Worm (Caenorhabditis elegans): Measurements from ENCODE around the gene W07A12.4.

The W07A12.4 gene

ce11 chrII:9099017-9099416 lies 47.0 kb upstream of the W07A12.4 start, which contains the start of gene T24H10.1 (continued):
- TF ChIP-seq ces-1 (GFP tag; optimal IDR thresholded peaks at IDR 0.05) (no peak), nhr-28 (tag; optimal IDR thresholded peaks at IDR 0.05) (no peak), grh-1 (GFP tag; IDR thresholded peaks at IDR 0.05) (peak; percentile 54), nhr-20 (tag; optimal IDR thresholded peaks at IDR 0.05) (peak; percentile 80), pax-3 (tag; optimal IDR thresholded peaks at IDR 0.05) (peak; percentile 14), ceh-63 (GFP tag; optimal IDR thresholded peaks at IDR 0.05) (no peak), lin-35 (GFP tag; optimal IDR thresholded peaks at IDR 0.05) (peak; percentile 82 to 87), lin-13 (GFP tag; optimal IDR thresholded peaks at IDR 0.05) (peak; percentile 45), alr-1 (tag; optimal IDR thresholded peaks at IDR 0.05; ENCODE audit: borderline replicate concordance) (no peak)

- TF ChIP-seq sup-37 (GFP tag; optimal IDR thresholded peaks at IDR 0.05) (no peak), unc-86 (tag; optimal IDR thresholded peaks at IDR 0.05) (no peak), nhr-47 (tag; optimal IDR thresholded peaks at IDR 0.05) (no peak), efl-1 (optimal IDR thresholded peaks at IDR 0.05) (no peak), efl-1 (GFP tag; optimal IDR thresholded peaks at IDR 0.05 in 1 of 2) (peak in 1 of 2 experiments; percentile 48), C16A3.4 (tag; optimal IDR thresholded peaks at IDR 0.05) (no peak)
Observed at ce11 chrII:9100798-9101197, 45.3 kb upstream of the W07A12.4 start, which contains the start of gene T24H10.5. TSS of gene T24H10.5 (plus strand) at chrII:9101098.

ce11 chrII:9107095-9107769 lies 38.8 kb upstream of the W07A12.4 start, which contains the start of gene dyrb-1:
TSS of gene dyrb-1 (minus strand) at chrII:9107145.
- TF ChIP-seq ets-5 (GFP tag; IDR thresholded peaks at IDR 0.05), result no peak
- peak; percentile 20 for TF ChIP-seq fkh-10 (GFP tag; optimal IDR thresholded peaks at IDR 0.05)
- TF ChIP-seq lir-3 (tag; optimal IDR thresholded peaks at IDR 0.05; ENCODE audit: poor library complexity), result no peak
- no peak for TF ChIP-seq skn-1 (tag; optimal IDR thresholded peaks at IDR 0.05)
- TF ChIP-seq ces-1 (GFP tag; optimal IDR thresholded peaks at IDR 0.05), result peak; percentile 47
- no peak for TF ChIP-seq nhr-85 (tag)
- TF ChIP-seq C34B4.2 (tag; optimal IDR thresholded peaks at IDR 0.05), result no peak
- no peak for TF ChIP-seq aly-2 (tag; optimal IDR thresholded peaks at IDR 0.05)
- peak; percentile 43 for TF ChIP-seq lin-14 (GFP tag; optimal IDR thresholded peaks at IDR 0.05)

ce11 chrII:9108443-9108842 lies 37.6 kb upstream of the W07A12.4 start, which contains the start of gene dnj-23:
TSS of gene dnj-23 (minus strand) at chrII:9108600.
- TF ChIP-seq egl-13 (tag; optimal IDR thresholded peaks at IDR 0.05) (no peak), lin-39 (tag; optimal IDR thresholded peaks at IDR 0.05) (no peak), snpc-4 (tag; optimal IDR thresholded peaks at IDR 0.05) (no peak), jun-1 (tag; optimal IDR thresholded peaks at IDR 0.05) (no peak), elt-3 (tag; optimal IDR thresholded peaks at IDR 0.05) (no peak), fos-1 (tag; optimal IDR thresholded peaks at IDR 0.05) (no peak), nhr-20 (tag; optimal IDR thresholded peaks at IDR 0.05) (peak; percentile 42), dsc-1 (tag; optimal IDR thresholded peaks at IDR 0.05) (no peak), blmp-1 (tag; optimal IDR thresholded peaks at IDR 0.05) (peak; percentile 26), unc-62 (GFP tag; optimal IDR thresholded peaks at IDR 0.05) (no peak), nhr-77 (tag; optimal IDR thresholded peaks at IDR 0.05) (no peak), grh-1 (GFP tag; IDR thresholded peaks at IDR 0.05) (no peak), efl-1 (optimal IDR thresholded peaks at IDR 0.05) (peak; percentile 26 to 85), efl-1 (GFP tag; optimal IDR thresholded peaks at IDR 0.05 in 1 of 2) (peak; percentile 88 to 98), ceh-90 (tag; optimal IDR thresholded peaks at IDR 0.05) (no peak), unc-30 (tag; optimal IDR thresholded peaks at IDR 0.05) (no peak), ceh-82 (tag; optimal IDR thresholded peaks at IDR 0.05) (no peak), fkh-4 (tag; optimal IDR thresholded peaks at IDR 0.05; ENCODE audit: borderline replicate concordance) (no peak), nhr-19 (GFP tag; conservative IDR thresholded peaks at IDR 0.05) (no peak), zag-1 (tag; optimal IDR thresholded peaks at IDR 0.05) (no peak), C34B4.2 (tag; optimal IDR thresholded peaks at IDR 0.05) (no peak), ztf-4 (tag; optimal IDR thresholded peaks at IDR 0.05) (no peak), alr-1 (tag; optimal IDR thresholded peaks at IDR 0.05; ENCODE audit: borderline replicate concordance) (no peak), nhr-47 (tag; optimal IDR thresholded peaks at IDR 0.05) (peak; percentile 5), mep-1 (tag; optimal IDR thresholded peaks at IDR 0.05) (peak; percentile 35), irx-1 (tag; optimal IDR thresholded peaks at IDR 0.05) (no peak), nhr-71 (tag; optimal IDR thresholded peaks at IDR 0.05) (peak; percentile 29), zip-4 (GFP tag; optimal IDR thresholded peaks at IDR 0.05) (no peak), tbx-2 (tag; optimal IDR thresholded peaks at IDR 0.05) (no peak), pag-3 (tag; optimal IDR thresholded peaks at IDR 0.05; ENCODE audit: borderline replicate concordance, insufficient read depth) (no peak)

Data from whole organism, L1 larva.